Fruit fly (Drosophila melanogaster): Measurements from ENCODE around the gene Jon74E.
A peak's percentile ranks its signal among the peaks of the same experiment; 100 is the strongest.

Gene Jon74E

DNA sequence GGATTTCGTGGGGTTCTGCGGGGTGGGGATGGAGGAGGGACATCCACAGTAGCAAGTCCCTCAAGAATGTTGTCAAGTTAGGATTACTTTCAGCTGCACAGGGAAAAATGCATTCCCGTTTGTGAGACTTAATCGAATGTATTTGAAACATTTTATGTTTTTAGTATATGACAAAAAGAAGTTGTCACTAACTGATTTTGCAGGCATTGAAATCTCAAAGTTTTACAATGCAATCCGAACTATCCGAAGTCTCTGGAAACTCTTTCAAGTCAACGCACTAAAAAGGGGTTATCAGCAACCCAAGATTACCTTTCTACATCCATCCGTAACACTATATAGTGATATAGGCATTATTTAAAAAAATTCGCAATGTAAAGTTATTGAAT lies 28.0 kb upstream of the Jon74E start:
- no peak for TF ChIP-seq D (optimal IDR thresholded peaks at IDR 0.05)
- TF ChIP-seq D (GFP tag; optimal IDR thresholded peaks at IDR 0.05): no peak
- TF ChIP-seq bsh (GFP tag; optimal IDR thresholded peaks at IDR 0.05): peak in 1 of 2 experiments; percentile 18

DNA sequence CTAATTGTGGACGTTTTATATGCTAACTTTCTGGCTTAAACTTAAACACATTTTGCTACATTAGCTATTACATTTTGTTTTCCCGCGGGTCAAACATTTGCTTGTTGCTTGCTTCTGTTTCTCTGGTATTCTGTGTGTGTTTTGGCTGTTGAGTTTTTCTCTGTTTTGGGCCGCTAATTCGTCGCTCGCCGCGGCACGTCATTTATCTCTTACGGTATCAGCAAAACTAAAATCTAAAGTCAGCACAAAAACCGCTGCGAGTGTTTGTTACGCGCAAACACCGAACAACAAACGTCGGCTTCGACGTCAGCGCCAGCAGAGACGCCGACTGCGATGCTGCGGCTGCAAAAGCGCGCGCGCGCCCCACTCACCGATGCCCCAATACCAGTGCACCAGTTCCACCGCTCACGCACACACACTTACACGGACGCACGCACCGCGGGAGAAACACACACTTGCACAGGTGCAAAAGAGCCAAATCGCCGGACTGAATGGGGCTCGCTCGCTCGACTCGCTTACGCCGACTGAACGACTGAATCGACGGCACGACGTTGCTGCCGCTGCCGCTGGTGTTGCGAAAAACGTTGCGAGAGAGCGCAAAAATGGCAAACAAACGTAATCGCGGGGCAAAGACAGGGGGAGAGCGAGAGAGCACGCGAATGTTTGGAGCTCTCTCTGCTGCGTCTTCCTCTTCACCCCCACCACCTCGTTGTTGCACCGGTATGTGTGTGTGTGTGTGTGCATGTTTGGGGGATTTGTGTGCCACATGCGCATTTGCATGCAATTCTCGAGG lies 27.4 kb upstream of the Jon74E start:
- TF ChIP-seq HLH4C (GFP tag; IDR thresholded peaks at IDR 0.05; ENCODE audit: partially characterized antibody) (peak; percentile 11; the same call in 1 of the 3 replicates), Hr39 (optimal IDR thresholded peaks at IDR 0.05) (no peak), Asciz (GFP tag; optimal IDR thresholded peaks at IDR 0.05) (peak; percentile 19), CG6175 (GFP tag; IDR thresholded peaks at IDR 0.05) (peak; percentile 89), nmo (GFP tag; optimal IDR thresholded peaks at IDR 0.05) (no peak), Trl (optimal IDR thresholded peaks at IDR 0.05) (peak; percentile 69 to 75), Trl (GFP tag; optimal IDR thresholded peaks at IDR 0.05) (no peak), jumu (GFP tag; optimal IDR thresholded peaks at IDR 0.05) (no peak), TFAM (GFP tag; optimal IDR thresholded peaks at IDR 0.05) (no peak), CG11456 (GFP tag; IDR thresholded peaks at IDR 0.05) (no peak), sd (tag; optimal IDR thresholded peaks at IDR 0.05) (peak; percentile 23), CG10565 (GFP tag; optimal IDR thresholded peaks at IDR 0.05) (no peak), cg (GFP tag; optimal IDR thresholded peaks at IDR 0.05) (peak; percentile 95), Jarid2 (GFP tag; optimal IDR thresholded peaks at IDR 0.05) (peak; percentile 69), CG34224 (GFP tag; IDR thresholded peaks at IDR 0.05; ENCODE audit: partially characterized antibody) (0 out of 3 replicates have a peak, but pooled peaks have one; percentile 31), NC2β (GFP tag; optimal IDR thresholded peaks at IDR 0.05) (no peak), CG11504 (tag; optimal IDR thresholded peaks at IDR 0.05) (peak; percentile 7), CG11093 (GFP tag; IDR thresholded peaks at IDR 0.05) (no peak), Dref (GFP tag; IDR thresholded peaks at IDR 0.05) (no peak), nerfin-1 (tag; optimal IDR thresholded peaks at IDR 0.05) (no peak), Deaf1 (tag; optimal IDR thresholded peaks at IDR 0.05) (peak; percentile 52), CG4707 (GFP tag; optimal IDR thresholded peaks at IDR 0.05) (no peak), CG10654 (GFP tag; optimal IDR thresholded peaks at IDR 0.05) (no peak), her (GFP tag; optimal IDR thresholded peaks at IDR 0.05) (peak; percentile 18), ci (GFP tag; IDR thresholded peaks at IDR 0.05) (0 out of 3 replicates have a peak, but pooled peaks have one; percentile 54), Adf1 (GFP tag; IDR thresholded peaks at IDR 0.05) (peak; percentile 97), rib (GFP tag; IDR thresholded peaks at IDR 0.05) (peak; percentile 77), unc-4 (GFP tag; IDR thresholded peaks at IDR 0.05; ENCODE audit: partially characterized antibody) (no peak), CG13775 (GFP tag; optimal IDR thresholded peaks at IDR 0.05) (no peak), vfl (GFP tag; optimal IDR thresholded peaks at IDR 0.05) (no peak), Blimp-1 (GFP tag; optimal IDR thresholded peaks at IDR 0.05) (peak; percentile 19), lola (GFP tag; optimal IDR thresholded peaks at IDR 0.05) (no peak), CG30020 (tag; optimal IDR thresholded peaks at IDR 0.05) (no peak), ftz-f1 (GFP tag; optimal IDR thresholded peaks at IDR 0.05) (peak; percentile 71), ranshi (GFP tag; IDR thresholded peaks at IDR 0.05) (0 out of 2 replicates have a peak, but pooled peaks have one; percentile 13), CG2116 (GFP tag; optimal IDR thresholded peaks at IDR 0.05) (peak; percentile 24), CG9437 (GFP tag; optimal IDR thresholded peaks at IDR 0.05) (peak; percentile 4), CG34422 (GFP tag; IDR thresholded peaks at IDR 0.05) (peak; percentile 32; the same call in 1 of the 3 replicates), B-H1 (GFP tag; IDR thresholded peaks at IDR 0.05) (no peak), sens (GFP tag) (peak; percentile 61), onecut (GFP tag; IDR thresholded peaks at IDR 0.05) (peak; percentile 68), lbe (GFP tag; optimal IDR thresholded peaks at IDR 0.05) (peak; percentile 50), chinmo (GFP tag; IDR thresholded peaks at IDR 0.05; ENCODE audit: partially characterized antibody) (peak; percentile 97), CG13287 (GFP tag; IDR thresholded peaks at IDR 0.05; ENCODE audit: partially characterized antibody) (peak; percentile 47; the same call in 1 of the 2 replicates)
